Fruit fly (Drosophila melanogaster) whole organism, wandering third instar larva: ENCODE results near the gene Mob3.

ENCODE experiments used
- Hr78 ChIP-seq: fragments of >200 bp; optimal IDR thresholded peaks from 2 replicates; lab custom pipeline; 2017; ENCODE audit warnings: missing biosample characterization, missing genetic modification characterization
- pan ChIP-seq: fragments of >200 bp; optimal IDR thresholded peaks from 2 replicates; lab custom pipeline; 2017

dm6 chr2L:10260750-10261493 lies 4.2 kb upstream of the Mob3 start, which contains the start of gene Pten:
- TF ChIP-seq pan = no peak
- TF ChIP-seq Hr78 = no peak
